Worm (Caenorhabditis elegans): ENCODE measurements around the gene best-5.
"Not testable (repeated sequence)": the region's sequence is repeated elsewhere in the genome, so short reads cannot be mapped to it uniquely, and the experiment has no call there.

best-5 gene

DNA sequence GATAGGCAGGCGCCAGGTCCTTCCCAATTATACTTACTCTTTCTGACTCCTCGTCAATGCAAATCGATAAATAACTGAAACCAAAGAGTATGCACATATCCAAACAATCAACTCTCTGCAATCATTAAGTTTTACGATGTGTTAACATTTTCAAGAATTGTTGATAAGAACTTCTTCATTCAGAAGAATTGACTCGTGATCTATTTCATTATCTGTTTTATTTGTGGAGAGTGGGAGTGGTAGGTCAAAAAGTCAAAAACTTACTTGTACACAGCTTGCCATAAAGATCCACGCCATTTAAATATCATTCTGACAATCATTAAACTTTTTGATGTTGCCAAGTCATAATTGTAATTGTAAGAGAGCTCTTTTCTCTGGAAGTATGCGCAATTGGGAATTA, 676 bp downstream of the best-5 start:
- no peak for TF ChIP-seq elt-3 (tag; optimal IDR thresholded peaks at IDR 0.05)
- no peak for TF ChIP-seq nhr-76 (tag; optimal IDR thresholded peaks at IDR 0.05)
- TF ChIP-seq elt-2 (tag; optimal IDR thresholded peaks at IDR 0.05), result peak; percentile 77
- TF ChIP-seq unc-130 (tag; optimal IDR thresholded peaks at IDR 0.05), result no peak
- no peak for TF ChIP-seq ztf-11 (tag; optimal IDR thresholded peaks at IDR 0.05)
- TF ChIP-seq lin-35 (GFP tag; optimal IDR thresholded peaks at IDR 0.05), result peak in 1 of 2 experiments; percentile 21
- no peak for TF ChIP-seq fkh-8 (tag; optimal IDR thresholded peaks at IDR 0.05)
- TF ChIP-seq zag-1 (tag; optimal IDR thresholded peaks at IDR 0.05), result no peak
- no peak for TF ChIP-seq mdl-1 (tag; optimal IDR thresholded peaks at IDR 0.05)
- no peak for TF ChIP-seq pqm-1 (tag; optimal IDR thresholded peaks at IDR 0.05)
- no peak for TF ChIP-seq swsn-7 (tag; optimal IDR thresholded peaks at IDR 0.05)

DNA sequence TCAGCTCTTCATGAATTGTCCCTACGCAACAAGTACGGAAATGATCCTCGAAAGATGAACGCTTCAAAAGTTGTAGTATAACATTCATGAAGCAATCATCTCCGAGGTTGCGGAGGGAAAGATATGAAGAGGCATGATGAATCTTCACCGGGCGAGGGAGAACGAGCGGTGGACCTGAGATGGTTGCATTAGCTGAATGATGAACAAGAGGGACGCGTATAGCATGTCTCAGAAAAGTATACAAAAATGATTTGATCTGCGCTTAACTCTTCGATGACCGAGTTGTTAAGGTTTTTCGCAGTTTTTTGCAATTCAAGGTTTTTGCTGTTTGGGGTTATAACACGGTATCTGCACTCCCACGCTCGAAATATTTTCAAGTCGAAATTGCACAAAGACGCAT, 4.1 kb downstream of the best-5 start, which contains the start of gene C07A9.10:
C07A9.10 (minus strand) TSS at position 101 of the 400 bp plus-strand sequence.
- no peak for TF ChIP-seq elt-3 (tag; optimal IDR thresholded peaks at IDR 0.05)
- no peak for TF ChIP-seq pqm-1 (tag; optimal IDR thresholded peaks at IDR 0.05)
- no peak for TF ChIP-seq fos-1 (tag; optimal IDR thresholded peaks at IDR 0.05)
- TF ChIP-seq rnt-1 (tag; optimal IDR thresholded peaks at IDR 0.05), result no peak
- TF ChIP-seq ceh-63 (GFP tag; optimal IDR thresholded peaks at IDR 0.05), result no peak
- TF ChIP-seq swsn-7 (tag; optimal IDR thresholded peaks at IDR 0.05), result no peak
- TF ChIP-seq ets-5 (GFP tag; IDR thresholded peaks at IDR 0.05), result no peak
- TF ChIP-seq lir-3 (tag; optimal IDR thresholded peaks at IDR 0.05; ENCODE audit: poor library complexity), result no peak
- no peak for TF ChIP-seq ztf-11 (tag; optimal IDR thresholded peaks at IDR 0.05)

DNA sequence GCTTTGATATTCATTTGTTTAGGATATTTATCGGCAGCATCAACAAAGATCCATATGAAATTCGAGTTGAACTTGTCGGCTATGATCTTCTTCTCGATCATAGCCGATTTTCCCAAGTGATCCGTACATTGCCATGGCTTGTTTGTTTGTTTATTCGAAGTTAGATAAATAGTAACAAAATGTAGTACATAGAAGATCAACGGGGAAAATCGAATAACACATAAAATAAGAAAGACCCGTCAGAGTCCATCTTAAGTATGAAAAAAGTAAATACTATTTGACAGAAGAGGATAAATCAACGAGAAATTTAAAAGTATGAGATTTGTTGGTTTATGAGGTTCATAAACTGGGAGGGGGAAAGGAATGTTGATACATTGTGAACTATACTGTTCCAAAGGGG, 7.3 kb downstream of the best-5 start, which contains the start of gene C07A9.5:
C07A9.5 (minus strand) TSS at position 101 of the 400 bp plus-strand sequence.
- not testable (repeated sequence) for TF ChIP-seq ces-1 (GFP tag; optimal IDR thresholded peaks at IDR 0.05); unc-130 (tag; optimal IDR thresholded peaks at IDR 0.05); ztf-4 (tag; optimal IDR thresholded peaks at IDR 0.05)

DNA sequence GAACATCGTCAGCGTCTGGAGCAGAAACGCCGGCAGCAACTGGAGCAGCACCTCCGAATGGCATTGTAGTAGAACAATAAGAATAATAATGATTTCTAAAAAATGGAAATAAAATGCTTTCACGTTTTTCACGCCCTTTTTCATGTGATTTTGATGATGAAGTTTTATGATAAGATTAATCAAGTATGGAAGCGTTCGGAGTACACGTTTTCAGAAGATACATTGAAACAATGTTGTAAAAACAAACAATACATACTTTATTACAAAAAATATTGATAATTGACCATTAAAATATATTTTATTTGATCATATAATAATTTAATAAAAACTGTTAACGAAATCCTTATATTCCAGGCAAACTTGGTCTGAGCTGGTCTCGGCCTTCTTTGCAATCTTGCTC, 8.8 kb downstream of the best-5 start, which contains the start of gene C07A9.13:
C07A9.13 (minus strand) TSS at position 101 of the 400 bp plus-strand sequence.
- TF ChIP-seq rnt-1 (tag; optimal IDR thresholded peaks at IDR 0.05); ceh-8 (GFP tag; optimal IDR thresholded peaks at IDR 0.05); irx-1 (tag; optimal IDR thresholded peaks at IDR 0.05): not testable (repeated sequence)

DNA sequence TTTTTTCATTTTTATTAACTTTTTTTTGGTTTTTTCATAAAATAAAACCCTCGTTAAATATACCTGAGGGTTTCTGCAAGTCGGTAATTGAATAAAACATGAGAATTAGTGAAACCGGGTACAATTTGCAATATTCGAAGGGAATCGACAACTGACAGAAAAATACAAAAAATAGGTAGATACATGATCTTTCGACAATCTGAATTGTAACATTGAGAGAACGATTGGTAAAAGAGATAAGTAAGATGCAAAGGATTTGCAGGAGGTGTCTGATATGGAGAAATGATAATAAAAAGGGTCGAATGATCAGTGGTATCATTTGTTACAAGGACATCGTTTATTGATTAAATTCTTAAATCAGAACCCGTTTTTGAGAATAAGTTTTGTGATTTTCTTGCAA, 11.2 kb downstream of the best-5 start, which contains the start of gene ugt-60:
ugt-60 (minus strand) TSS at position 233 of the 400 bp plus-strand sequence.
- TF ChIP-seq nhr-47 (tag; optimal IDR thresholded peaks at IDR 0.05), result no peak
- TF ChIP-seq sptf-1 (tag; optimal IDR thresholded peaks at IDR 0.05), result no peak
- TF ChIP-seq nhr-85 (tag), result peak; percentile 56
- peak in 3 of 6 experiments; percentile 23 to 47 (median 33) for TF ChIP-seq elt-3 (tag; optimal IDR thresholded peaks at IDR 0.05)

DNA sequence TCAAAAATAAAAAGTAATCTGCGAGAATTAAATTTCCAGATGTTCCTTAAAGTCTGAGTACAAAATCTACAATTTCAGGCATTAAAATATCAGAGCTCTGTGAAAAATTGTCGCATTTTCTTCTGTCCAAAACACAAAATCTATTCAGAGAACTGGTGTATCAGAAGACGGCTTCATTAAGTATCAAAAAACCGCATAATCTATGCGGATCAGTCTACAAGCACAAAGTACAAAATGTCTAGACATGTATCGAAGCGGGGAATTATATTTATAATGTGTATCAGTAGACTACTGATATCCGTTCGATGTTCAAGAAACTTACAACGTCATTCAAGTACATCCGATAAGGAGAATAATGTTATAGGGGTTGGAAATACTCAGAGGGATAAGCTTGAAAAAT, 20.5 kb downstream of the best-5 start:
- TF ChIP-seq hlh-4 (tag; optimal IDR thresholded peaks at IDR 0.05) (no peak), mep-1 (tag; optimal IDR thresholded peaks at IDR 0.05) (no peak), C16A3.4 (tag; optimal IDR thresholded peaks at IDR 0.05) (no peak), efl-1 (optimal IDR thresholded peaks at IDR 0.05) (no peak), efl-1 (GFP tag; optimal IDR thresholded peaks at IDR 0.05 in 1 of 2) (no peak), skn-1 (tag; optimal IDR thresholded peaks at IDR 0.05) (no peak), egl-27 (tag; optimal IDR thresholded peaks at IDR 0.05) (no peak), unc-30 (tag; optimal IDR thresholded peaks at IDR 0.05) (no peak), nhr-71 (tag; optimal IDR thresholded peaks at IDR 0.05) (peak; percentile 71), lin-13 (GFP tag; optimal IDR thresholded peaks at IDR 0.05) (no peak), ceh-63 (GFP tag; optimal IDR thresholded peaks at IDR 0.05) (no peak), snu-23 (GFP tag; optimal IDR thresholded peaks at IDR 0.05) (no peak), xbp-1 (tag; optimal IDR thresholded peaks at IDR 0.05) (no peak), vab-15 (tag; optimal IDR thresholded peaks at IDR 0.05) (no peak), pax-3 (tag; optimal IDR thresholded peaks at IDR 0.05) (no peak), unc-130 (tag; optimal IDR thresholded peaks at IDR 0.05) (no peak), Y116A8C.19 (tag; optimal IDR thresholded peaks at IDR 0.05; ENCODE audit: borderline replicate concordance) (no peak), lin-15B (tag; optimal IDR thresholded peaks at IDR 0.05) (no peak), pqm-1 (tag; optimal IDR thresholded peaks at IDR 0.05) (no peak), tlp-1 (tag; optimal IDR thresholded peaks at IDR 0.05) (no peak), hlh-17 (GFP tag; optimal IDR thresholded peaks at IDR 0.05; ENCODE audit: borderline replicate concordance) (no peak), nhr-28 (tag; optimal IDR thresholded peaks at IDR 0.05) (no peak), fkh-4 (tag; optimal IDR thresholded peaks at IDR 0.05; ENCODE audit: borderline replicate concordance) (no peak)

All from whole organism, L1 larva.